Fruit fly (Drosophila melanogaster) whole organism, embryonic: ENCODE measurements around the gene CG13896.

Experiments used
- ATbp ChIP-seq: fragments of 200-800 bp; sonication (Bioruptor generic); optimal IDR thresholded peaks from 2 replicates; lab custom pipeline; 2017; ENCODE audit warnings: missing biosample characterization, mild to moderate bottlenecking, missing genetic modification characterization, missing genetic modification reagents
- CG10321 ChIP-seq: fragments of 200-800 bp; sonication (Bioruptor generic); IDR thresholded peaks from 2 replicates; pipeline ENCODE4 v1.3.6; 2022; ENCODE audit warnings: missing biosample characterization, missing genetic modification characterization
- CG10431 ChIP-seq: fragments of 200-800 bp; sonication (Bioruptor generic); optimal IDR thresholded peaks from 3 replicates; lab custom pipeline; 2018; ENCODE audit warnings: missing biosample characterization, mild to moderate bottlenecking, missing genetic modification characterization
- CG10543 ChIP-seq: fragments of 200-800 bp; sonication (Bioruptor generic); optimal IDR thresholded peaks from 3 replicates; lab custom pipeline; 2017; ENCODE audit warnings: missing biosample characterization, mild to moderate bottlenecking, missing genetic modification characterization, moderate library complexity
- CG11695 ChIP-seq: fragments of 200-800 bp; sonication (Bioruptor generic); IDR thresholded peaks from 3 replicates; pipeline ENCODE4 v1.3.6; 2022; ENCODE audit warnings: missing biosample characterization, missing genetic modification characterization
- CG15479 ChIP-seq: fragments of 200-800 bp; sonication (Bioruptor generic); optimal IDR thresholded peaks from 3 replicates; lab custom pipeline; 2019; ENCODE audit warnings: missing biosample characterization, mild to moderate bottlenecking, missing genetic modification characterization, moderate library complexity
- CG1647 ChIP-seq: fragments of 200-800 bp; sonication (Bioruptor generic); optimal IDR thresholded peaks from 3 replicates; lab custom pipeline; 2016; ENCODE audit warnings: missing biosample characterization, missing genetic modification characterization
- CG17361 ChIP-seq: fragments of 200-800 bp; sonication (Bioruptor generic); IDR thresholded peaks from 3 replicates; pipeline ENCODE4 v1.3.6; 2022; ENCODE audit warnings: missing biosample characterization, missing genetic modification characterization
- CG17568 ChIP-seq: fragments of 200-800 bp; sonication (Bioruptor generic); optimal IDR thresholded peaks from 2 replicates; lab custom pipeline; 2018; ENCODE audit warnings: missing biosample characterization, mild to moderate bottlenecking, missing genetic modification characterization, moderate library complexity
- CG17802 ChIP-seq: fragments of 200-800 bp; sonication (Bioruptor generic); optimal IDR thresholded peaks from 2 replicates; lab custom pipeline; 2018; ENCODE audit warnings: missing biosample characterization, mild to moderate bottlenecking, missing genetic modification characterization, moderate library complexity
- CG18619 ChIP-seq: fragments of 200-800 bp; sonication (Bioruptor generic); optimal IDR thresholded peaks from 3 replicates; lab custom pipeline; 2017; ENCODE audit warnings: missing biosample characterization, mild to moderate bottlenecking, missing genetic modification characterization
- CG18764 ChIP-seq: fragments of 200-800 bp; sonication (Bioruptor generic); optimal IDR thresholded peaks from 3 replicates; lab custom pipeline; 2016; ENCODE audit warnings: missing biosample characterization, missing genetic modification characterization
- CG31441 ChIP-seq: fragments of 200-800 bp; sonication (Bioruptor generic); IDR thresholded peaks from 2 replicates; pipeline ENCODE4 v1.3.6; 2022; ENCODE audit warnings: missing biosample characterization, missing genetic modification characterization
- CG32532 ChIP-seq: fragments of 200-800 bp; sonication (Bioruptor generic); IDR thresholded peaks from 2 replicates; pipeline ENCODE4 v1.3.6; 2022; ENCODE audit warnings: missing biosample characterization, missing genetic modification characterization
- CG4282 ChIP-seq: fragments of 200-800 bp; sonication (Bioruptor generic); optimal IDR thresholded peaks from 2 replicates; lab custom pipeline; 2016; ENCODE audit warnings: missing biosample characterization, missing genetic modification characterization
- CG4707 ChIP-seq: fragments of 200-800 bp; sonication (Bioruptor generic); optimal IDR thresholded peaks from 2 replicates; lab custom pipeline; 2018; ENCODE audit warnings: missing biosample characterization, mild to moderate bottlenecking, missing genetic modification characterization, moderate library complexity
- CG5245 ChIP-seq: fragments of 200-800 bp; sonication (Bioruptor generic); optimal IDR thresholded peaks from 3 replicates; lab custom pipeline; 2016; ENCODE audit warnings: missing biosample characterization, missing genetic modification characterization
- CG6254 ChIP-seq: fragments of 200-800 bp; sonication (Bioruptor generic); optimal IDR thresholded peaks from 3 replicates; lab custom pipeline; 2017; ENCODE audit warnings: mild to moderate bottlenecking, missing biosample characterization, missing genetic modification reagents, missing genetic modification characterization
- CG6854 ChIP-seq: fragments of 200-800 bp; sonication (Bioruptor generic); optimal IDR thresholded peaks from 3 replicates; lab custom pipeline; 2017; ENCODE audit warnings: missing biosample characterization, mild to moderate bottlenecking, missing genetic modification characterization
- CG7271 ChIP-seq: fragments of 200-800 bp; sonication (Bioruptor generic); optimal IDR thresholded peaks from 2 replicates; lab custom pipeline; 2018; ENCODE audit warnings: missing biosample characterization, mild to moderate bottlenecking, missing genetic modification characterization, moderate library complexity
- CG9876 ChIP-seq: fragments of 200-800 bp; sonication (Bioruptor generic); optimal IDR thresholded peaks from 2 replicates; lab custom pipeline; 2016; ENCODE audit warnings: missing biosample characterization, missing genetic modification characterization
- CTCF ChIP-seq: fragments of 200-800 bp; sonication (Bioruptor generic); optimal IDR thresholded peaks from 2 replicates; lab custom pipeline; 2017; ENCODE audit warnings: missing biosample characterization, mild to moderate bottlenecking, missing genetic modification characterization, moderate library complexity
- D19B ChIP-seq: fragments of 200-800 bp; sonication (Bioruptor generic); optimal IDR thresholded peaks from 2 replicates; lab custom pipeline; 2017; ENCODE audit warnings: missing biosample characterization, mild to moderate bottlenecking, missing genetic modification characterization
- Dad ChIP-seq: fragments of 200-800 bp; sonication (Bioruptor generic); optimal IDR thresholded peaks from 3 replicates; lab custom pipeline; 2016; ENCODE audit warnings: missing biosample characterization, missing genetic modification characterization
- Eip74EF ChIP-seq, 2 experiments: fragments of 200-800 bp in 1 of 2; fragments of >200 bp in 1 of 2; sonication (Bioruptor generic) in 1 of 2; optimal IDR thresholded peaks; 2 replicates each; lab custom pipeline; 2017 to 2019; ENCODE audit warnings: missing biosample characterization in 2 of 2, missing genetic modification characterization in 2 of 2, mild to moderate bottlenecking in 1 of 2, moderate library complexity in 1 of 2
- Elba2 ChIP-seq: fragments of 200-800 bp; sonication (Bioruptor generic); optimal IDR thresholded peaks from 3 replicates; lab custom pipeline; 2016; ENCODE audit warnings: missing biosample characterization, missing genetic modification characterization
- Fer3 ChIP-seq: fragments of 200-800 bp; sonication (Bioruptor generic); optimal IDR thresholded peaks from 2 replicates; lab custom pipeline; 2018; ENCODE audit warnings: missing biosample characterization, mild to moderate bottlenecking, missing genetic modification characterization, moderate library complexity
- GATAe ChIP-seq: fragments of 200-800 bp; sonication (Bioruptor generic); conservative IDR thresholded peaks from 2 replicates; pipeline ENCODE4 v1.3.6; 2022; ENCODE audit warnings: missing biosample characterization, missing genetic modification characterization
- HLH4C ChIP-seq: fragments of 200-800 bp; sonication (Bioruptor generic); IDR thresholded peaks from 3 replicates; pipeline ENCODE4 v1.3.6; 2022; ENCODE audit warnings: missing biosample characterization, missing genetic modification characterization; ENCODE audit not compliant: partially characterized antibody
- Hmr ChIP-seq: fragments of 200-800 bp; sonication (Bioruptor generic); optimal IDR thresholded peaks from 3 replicates; lab custom pipeline; 2017; ENCODE audit warnings: mild to moderate bottlenecking, missing biosample characterization, missing genetic modification reagents, missing genetic modification characterization
- Hr39 ChIP-seq: fragments of >200 bp; optimal IDR thresholded peaks from 2 replicates; lab custom pipeline; 2017
- Oli ChIP-seq: fragments of 200-800 bp; sonication (Bioruptor generic); optimal IDR thresholded peaks from 2 replicates; lab custom pipeline; 2018; ENCODE audit warnings: missing biosample characterization, mild to moderate bottlenecking, missing genetic modification characterization, moderate library complexity
- Rx ChIP-seq: fragments of 200-800 bp; sonication (Bioruptor generic); IDR thresholded peaks from 2 replicates; pipeline ENCODE4 v1.3.6; 2022; ENCODE audit warnings: missing biosample characterization, missing genetic modification characterization
- Stat92E ChIP-seq, 3 experiments: fragments of >200 bp in 2 of 3; fragments of 200-800 bp in 1 of 3; sonication (Bioruptor generic) in 1 of 3; optimal IDR thresholded peaks; 2 replicates each; lab custom pipeline; 2017 to 2019; ENCODE audit warnings: missing biosample characterization in 3 of 3, missing genetic modification characterization in 3 of 3, mild to moderate bottlenecking in 1 of 3, moderate library complexity in 1 of 3
- TFAM ChIP-seq: fragments of 200-800 bp; sonication (Bioruptor generic); optimal IDR thresholded peaks from 2 replicates; lab custom pipeline; 2017; ENCODE audit warnings: missing biosample characterization, missing genetic modification characterization, inconsistent platforms
- YL-1 ChIP-seq: fragments of 200-800 bp; sonication (Bioruptor generic); optimal IDR thresholded peaks from 3 replicates; lab custom pipeline; 2017; ENCODE audit warnings: missing biosample characterization, mild to moderate bottlenecking, missing genetic modification characterization
- ase ChIP-seq: fragments of 200-800 bp; sonication (Bioruptor generic); IDR thresholded peaks from 3 replicates; pipeline ENCODE4 v1.3.6; 2022; ENCODE audit warnings: missing biosample characterization, missing genetic modification characterization
- ato ChIP-seq: fragments of 200-800 bp; sonication (Bioruptor generic); IDR thresholded peaks from 2 replicates; pipeline ENCODE4 v1.3.6; 2022; ENCODE audit warnings: missing biosample characterization, missing genetic modification characterization; ENCODE audit not compliant: partially characterized antibody
- gro ChIP-seq: fragments of 200-800 bp; sonication (Bioruptor generic); optimal IDR thresholded peaks from 2 replicates; lab custom pipeline; 2016; ENCODE audit warnings: missing biosample characterization, missing genetic modification characterization
- knrl ChIP-seq: fragments of 200-800 bp; sonication (Bioruptor generic); IDR thresholded peaks from 3 replicates; pipeline ENCODE4 v1.3.6; 2022; ENCODE audit warnings: missing biosample characterization, missing genetic modification characterization; ENCODE audit not compliant: partially characterized antibody
- lab ChIP-seq: fragments of 200-800 bp; sonication (Bioruptor generic); optimal IDR thresholded peaks from 3 replicates; lab custom pipeline; 2017; ENCODE audit warnings: missing biosample characterization, missing genetic modification characterization, mild to moderate bottlenecking, moderate library complexity, missing genetic modification reagents
- lbe ChIP-seq: fragments of 200-800 bp; sonication (Bioruptor generic); optimal IDR thresholded peaks from 2 replicates; lab custom pipeline; 2016; ENCODE audit warnings: missing biosample characterization, mild to moderate bottlenecking, missing genetic modification characterization
- pfk ChIP-seq: fragments of 200-800 bp; sonication (Bioruptor generic); optimal IDR thresholded peaks from 2 replicates; lab custom pipeline; 2018; ENCODE audit warnings: missing biosample characterization, mild to moderate bottlenecking, missing genetic modification characterization, moderate library complexity
- rib ChIP-seq: fragments of 200-800 bp; sonication (Bioruptor generic); IDR thresholded peaks from 2 replicates; pipeline ENCODE4 v1.3.6; 2022; ENCODE audit warnings: missing biosample characterization, missing genetic modification characterization
- schlank ChIP-seq: fragments of 200-800 bp; sonication (Bioruptor generic); optimal IDR thresholded peaks from 2 replicates; lab custom pipeline; 2018; ENCODE audit warnings: missing biosample characterization, mild to moderate bottlenecking, missing genetic modification characterization
- sd ChIP-seq: fragments of 200-800 bp; sonication (Bioruptor generic); optimal IDR thresholded peaks from 3 replicates; lab custom pipeline; 2018; ENCODE audit warnings: missing biosample characterization, mild to moderate bottlenecking, missing genetic modification characterization, moderate library complexity
- sr ChIP-seq: fragments of 200-800 bp; sonication (Bioruptor generic); IDR thresholded peaks from 3 replicates; pipeline ENCODE4 v1.3.6; 2022; ENCODE audit warnings: missing biosample characterization, missing genetic modification characterization
- vnd ChIP-seq: fragments of 200-800 bp; sonication (Bioruptor generic); IDR thresholded peaks from 3 replicates; pipeline ENCODE4 v1.3.6; 2022; ENCODE audit warnings: missing biosample characterization, missing genetic modification characterization; ENCODE audit not compliant: partially characterized antibody
- zen ChIP-seq: fragments of 200-800 bp; sonication (Bioruptor generic); optimal IDR thresholded peaks from 3 replicates; lab custom pipeline; 2018; ENCODE audit warnings: missing biosample characterization, mild to moderate bottlenecking, missing genetic modification characterization, moderate library complexity

CG13896 gene

dm6 chr3L:699368-700150 is 12.1 kb downstream of the CG13896 start (continued):
- TF ChIP-seq Oli (tag; lab: Kevin White, UChicago): peak; percentile 46
- TF ChIP-seq CG17802 (tag; lab: Kevin White, UChicago): no peak
- TF ChIP-seq ATbp (GFP tag; lab: Kevin White, UChicago): peak; percentile 9
- TF ChIP-seq Hmr: peak; percentile 61
- TF ChIP-seq zen (tag; lab: Kevin White, UChicago): peak; percentile 0
- no peak for TF ChIP-seq CG10543 (GFP tag; lab: Kevin White, UChicago)
- TF ChIP-seq Fer3 (tag; lab: Kevin White, UChicago): no peak
- no peak for TF ChIP-seq Elba2 (GFP tag; lab: Kevin White, UChicago)
- TF ChIP-seq CG18619 (GFP tag; lab: Kevin White, UChicago): peak; percentile 47
- no peak for TF ChIP-seq CG6854 (GFP tag; lab: Kevin White, UChicago)
- TF ChIP-seq YL-1 (GFP tag; lab: Kevin White, UChicago): no peak
- TF ChIP-seq CG1647 (GFP tag; lab: Kevin White, UChicago): no peak
- no peak for TF ChIP-seq CG6254 (GFP tag; lab: Kevin White, UChicago)
- no peak for TF ChIP-seq GATAe (GFP tag; lab: Robert Waterston, UW)
- no peak for TF ChIP-seq Hr39 (lab: Kevin White, UChicago)
- TF ChIP-seq CG7271: no peak
- TF ChIP-seq gro (GFP tag; lab: Kevin White, UChicago): no peak
- TF ChIP-seq rib (GFP tag; lab: Robert Waterston, UW): no peak
- no peak for TF ChIP-seq pfk (GFP tag; lab: Kevin White, UChicago)
- TF ChIP-seq D19B (GFP tag; lab: Kevin White, UChicago): peak; percentile 1
- peak; percentile 9 for TF ChIP-seq CG17568
- peak; percentile 5 for TF ChIP-seq schlank (tag; lab: Kevin White, UChicago)
- no peak for TF ChIP-seq CG32532 (GFP tag; lab: Robert Waterston, UW)
- no peak for TF ChIP-seq Eip74EF (GFP tag; optimal IDR thresholded peaks at IDR 0.05; lab: Kevin White, UChicago)
- no peak for TF ChIP-seq CG18764 (GFP tag; lab: Kevin White, UChicago)
- no peak for TF ChIP-seq CG9876 (GFP tag; lab: Kevin White, UChicago)
- no peak for TF ChIP-seq sr (GFP tag; lab: Robert Waterston, UW)
- no peak for TF ChIP-seq knrl (GFP tag; lab: Robert Waterston, UW)
- no peak for TF ChIP-seq TFAM (GFP tag; lab: Kevin White, UChicago)
- peak; percentile 63 for TF ChIP-seq sd (tag; lab: Kevin White, UChicago)
- TF ChIP-seq HLH4C (GFP tag; lab: Robert Waterston, UW): no peak
- TF ChIP-seq CG5245 (GFP tag; lab: Kevin White, UChicago): no peak
- TF ChIP-seq CG31441 (GFP tag; lab: Robert Waterston, UW): 0 out of 2 replicates have a peak, but pooled peaks have one; percentile 45
- no peak for TF ChIP-seq ato (GFP tag; lab: Robert Waterston, UW)
- TF ChIP-seq vnd: no peak
- no peak for TF ChIP-seq lbe
- no peak for TF ChIP-seq CG4707
- TF ChIP-seq lab: peak; percentile 8
- peak; percentile 2 for TF ChIP-seq Dad (GFP tag; lab: Kevin White, UChicago)
- TF ChIP-seq ase (GFP tag; lab: Robert Waterston, UW): no peak
- peak; percentile 97 for TF ChIP-seq CG15479
- TF ChIP-seq CG4282 (GFP tag; lab: Kevin White, UChicago): no peak
- TF ChIP-seq CG10431: no peak
- no peak for TF ChIP-seq CG17361
- no peak for TF ChIP-seq Rx (GFP tag; lab: Robert Waterston, UW)
- TF ChIP-seq CG10321 (GFP tag; lab: Robert Waterston, UW): no peak
- peak; percentile 29; the same call in 1 of the 3 replicates for TF ChIP-seq CG11695
- TF ChIP-seq Stat92E (GFP tag; optimal IDR thresholded peaks at IDR 0.05; lab: Kevin White, UChicago): no peak
- no peak for TF ChIP-seq CTCF (GFP tag; lab: Kevin White, UChicago)
